Worm (Caenorhabditis elegans) whole organism, late embryonic: ENCODE data around the gene cyp-33B1.

Experiments
- C08G9.2 ChIP-seq: sonication (generic microtip); optimal IDR thresholded peaks from 2 replicates; lab custom pipeline; 2016; ENCODE audit warnings: mild to moderate bottlenecking, missing genetic modification characterization, moderate library complexity, missing compliant biosample characterization
- C38D4.7 ChIP-seq: fragments of 200-800 bp; sonication (Bioruptor generic); optimal IDR thresholded peaks from 2 replicates; lab custom pipeline; 2018; ENCODE audit warnings: mild to moderate bottlenecking, missing genetic modification characterization, moderate library complexity, missing compliant biosample characterization
- F13H6.1 ChIP-seq: sonication (generic microtip); optimal IDR thresholded peaks from 2 replicates; lab custom pipeline; 2016; ENCODE audit warnings: missing genetic modification characterization, missing compliant biosample characterization
- T23F11.4 ChIP-seq: fragments of 200-800 bp; sonication (Bioruptor generic); optimal IDR thresholded peaks from 2 replicates; lab custom pipeline; 2018; ENCODE audit warnings: mild to moderate bottlenecking, missing genetic modification characterization, missing compliant biosample characterization
- Y22D7AL.16 ChIP-seq: sonication (generic microtip); optimal IDR thresholded peaks from 2 replicates; lab custom pipeline; 2016; ENCODE audit warnings: missing genetic modification characterization, missing compliant biosample characterization
- ahr-1 ChIP-seq: sonication (generic microtip); optimal IDR thresholded peaks from 2 replicates; lab custom pipeline; 2016; ENCODE audit warnings: missing genetic modification characterization, missing compliant biosample characterization
- ceh-18 ChIP-seq: sonication (generic microtip); optimal IDR thresholded peaks from 2 replicates; lab custom pipeline; 2016; ENCODE audit warnings: missing genetic modification characterization, missing compliant biosample characterization
- ceh-2 ChIP-seq: sonication (generic microtip); optimal IDR thresholded peaks from 2 replicates; lab custom pipeline; 2016; ENCODE audit warnings: missing genotype, missing genetic modification characterization, missing compliant biosample characterization
- ceh-24 ChIP-seq: sonication (generic microtip); optimal IDR thresholded peaks from 2 replicates; lab custom pipeline; 2016; ENCODE audit warnings: mild to moderate bottlenecking, missing genetic modification characterization, missing compliant biosample characterization
- ceh-30 ChIP-seq: fragments of 150-350 bp; optimal IDR thresholded peaks from 2 replicates; lab custom pipeline; 2014; ENCODE audit warnings: missing biosample characterization, missing genetic modification characterization
- ceh-31 ChIP-seq: sonication (generic microtip); optimal IDR thresholded peaks from 2 replicates; lab custom pipeline; 2016; ENCODE audit warnings: missing genetic modification characterization, missing compliant biosample characterization
- ceh-34 ChIP-seq: sonication (generic microtip); optimal IDR thresholded peaks from 2 replicates; lab custom pipeline; 2016; ENCODE audit warnings: mild to moderate bottlenecking, missing genetic modification characterization, missing compliant biosample characterization
- ceh-45 ChIP-seq: fragments of 200-800 bp; sonication (Bioruptor generic); IDR thresholded peaks from 2 replicates; pipeline ENCODE4 v1.3.6; 2022; ENCODE audit warnings: missing genetic modification reagents, missing genetic modification characterization, missing compliant biosample characterization
- ceh-9 ChIP-seq: sonication (generic microtip); optimal IDR thresholded peaks from 2 replicates; lab custom pipeline; 2016; ENCODE audit warnings: mild to moderate bottlenecking, missing genetic modification characterization, inconsistent platforms, missing compliant biosample characterization
- dmd-4 ChIP-seq: sonication (generic microtip); optimal IDR thresholded peaks from 2 replicates; lab custom pipeline; 2016; ENCODE audit warnings: borderline replicate concordance, missing genetic modification characterization, missing compliant biosample characterization
- dve-1 ChIP-seq: sonication (generic microtip); optimal IDR thresholded peaks from 2 replicates; lab custom pipeline; 2017; ENCODE audit warnings: antibody characterized with exemption, mild to moderate bottlenecking, missing genetic modification characterization, missing compliant biosample characterization
- elt-2 ChIP-seq: sonication (generic microtip); optimal IDR thresholded peaks from 2 replicates; lab custom pipeline; 2016; ENCODE audit warnings: missing genetic modification reagents, missing genetic modification characterization, missing compliant biosample characterization
- eyg-1 ChIP-seq: sonication (generic microtip); optimal IDR thresholded peaks from 2 replicates; lab custom pipeline; 2016; ENCODE audit warnings: missing genotype, missing genetic modification characterization, missing compliant biosample characterization
- fax-1 ChIP-seq: sonication (generic microtip); optimal IDR thresholded peaks from 2 replicates; lab custom pipeline; 2016; ENCODE audit warnings: missing genotype, missing genetic modification characterization, missing compliant biosample characterization
- fkh-10 ChIP-seq: fragments of 150-350 bp; optimal IDR thresholded peaks from 2 replicates; lab custom pipeline; 2014; ENCODE audit warnings: missing biosample characterization, missing genetic modification reagents, missing genetic modification characterization
- hlh-13 ChIP-seq: fragments of 200-800 bp; sonication (Bioruptor generic); optimal IDR thresholded peaks from 2 replicates; lab custom pipeline; 2018; ENCODE audit warnings: mild to moderate bottlenecking, missing genetic modification characterization, missing compliant biosample characterization
- hlh-30 ChIP-seq: sonication (generic microtip); optimal IDR thresholded peaks from 2 replicates; lab custom pipeline; 2017; ENCODE audit warnings: antibody characterized with exemption, missing genetic modification characterization, missing compliant biosample characterization; ENCODE audit not compliant: insufficient read depth
- lin-11 ChIP-seq: fragments of 200-800 bp; sonication (Bioruptor generic); optimal IDR thresholded peaks from 2 replicates; lab custom pipeline; 2018; ENCODE audit warnings: mild to moderate bottlenecking, missing genetic modification characterization, missing compliant biosample characterization
- madf-2 ChIP-seq: sonication (generic microtip); optimal IDR thresholded peaks from 2 replicates; lab custom pipeline; 2017; ENCODE audit warnings: missing genetic modification characterization, missing compliant biosample characterization
- mec-3 ChIP-seq: sonication (generic microtip); optimal IDR thresholded peaks from 2 replicates; lab custom pipeline; 2016; ENCODE audit warnings: borderline replicate concordance, missing genetic modification characterization, missing compliant biosample characterization
- pag-3 ChIP-seq: sonication (generic microtip); optimal IDR thresholded peaks from 2 replicates; lab custom pipeline; 2016; ENCODE audit warnings: missing compliant biosample characterization, missing genetic modification characterization, borderline replicate concordance
- pat-9 ChIP-seq: fragments of 200-800 bp; sonication (Bioruptor generic); optimal IDR thresholded peaks from 2 replicates; lab custom pipeline; 2018; ENCODE audit warnings: mild to moderate bottlenecking, missing genetic modification characterization, moderate library complexity, missing compliant biosample characterization
- pha-2 ChIP-seq: sonication (generic microtip); optimal IDR thresholded peaks from 2 replicates; lab custom pipeline; 2017; ENCODE audit warnings: mild to moderate bottlenecking, missing genetic modification characterization, missing compliant biosample characterization
- pha-4 ChIP-seq: fragments of 150-350 bp; optimal IDR thresholded peaks from 2 replicates; lab custom pipeline; 2018; ENCODE audit warnings: missing biosample characterization, missing genetic modification reagents, missing genetic modification characterization
- pqm-1 ChIP-seq: sonication (generic microtip); optimal IDR thresholded peaks from 2 replicates; lab custom pipeline; 2016; ENCODE audit warnings: missing genetic modification characterization, missing compliant biosample characterization
- rnt-1 ChIP-seq: sonication (generic microtip); optimal IDR thresholded peaks from 2 replicates; lab custom pipeline; 2016; ENCODE audit warnings: missing genetic modification characterization, missing compliant biosample characterization
- sox-4 ChIP-seq: sonication (generic microtip); optimal IDR thresholded peaks from 2 replicates; lab custom pipeline; 2017; ENCODE audit warnings: mild to moderate bottlenecking, missing genetic modification characterization, inconsistent platforms, missing compliant biosample characterization
- syd-9 ChIP-seq: sonication (generic microtip); optimal IDR thresholded peaks from 2 replicates; lab custom pipeline; 2016; ENCODE audit warnings: mild to moderate bottlenecking, missing genetic modification characterization, moderate library complexity, missing compliant biosample characterization
- tbx-2 ChIP-seq: sonication (generic microtip); optimal IDR thresholded peaks from 2 replicates; lab custom pipeline; 2016; ENCODE audit warnings: missing genetic modification characterization, missing compliant biosample characterization
- ttx-3 ChIP-seq: sonication (generic microtip); optimal IDR thresholded peaks from 2 replicates; lab custom pipeline; 2016; ENCODE audit warnings: missing genetic modification reagents, missing genetic modification characterization, missing compliant biosample characterization
- unc-3 ChIP-seq, 2 experiments: fragments of 200-800 bp in 1 of 2; sonication (Bioruptor generic) in 1 of 2; sonication (generic microtip) in 1 of 2; conservative IDR thresholded peaks in 1 of 2; optimal IDR thresholded peaks in 1 of 2; 2 replicates each; pipeline versions ENCODE4 v1.3.6 to Lab custom; 2016 to 2022; ENCODE audit warnings: missing compliant biosample characterization in 2 of 2, missing genetic modification characterization in 2 of 2, missing genetic modification reagents in 1 of 2
- unc-42 ChIP-seq: sonication (generic microtip); optimal IDR thresholded peaks from 2 replicates; lab custom pipeline; 2016; ENCODE audit warnings: missing genotype, missing genetic modification characterization, missing compliant biosample characterization
- unc-55 ChIP-seq: sonication (generic microtip); optimal IDR thresholded peaks from 2 replicates; lab custom pipeline; 2017; ENCODE audit warnings: missing biosample characterization, missing genetic modification reagents, missing genetic modification characterization
- unc-86 ChIP-seq: sonication (generic microtip); optimal IDR thresholded peaks from 2 replicates; lab custom pipeline; 2016; ENCODE audit warnings: missing genetic modification characterization, missing compliant biosample characterization
- zip-5 ChIP-seq: sonication (generic microtip); optimal IDR thresholded peaks from 2 replicates; lab custom pipeline; 2016; ENCODE audit warnings: missing genetic modification characterization, missing compliant biosample characterization
- ztf-16 ChIP-seq: sonication (generic microtip); optimal IDR thresholded peaks from 2 replicates; lab custom pipeline; 2017; ENCODE audit warnings: missing genetic modification characterization, missing compliant biosample characterization

Gene cyp-33B1

ce11 chrV:9058627-9059026, 17.5 kb downstream of the cyp-33B1 start, which contains the start of gene C25E10.11:
TSS of gene C25E10.11 (minus strand) at chrV:9058727.
- TF ChIP-seq unc-3 (GFP tag; conservative IDR thresholded peaks at IDR 0.05; lab: Robert Waterston, UW): no peak
- TF ChIP-seq unc-3 (tag; optimal IDR thresholded peaks at IDR 0.05; lab: Kevin White, UChicago): no peak
- no peak for TF ChIP-seq sox-4
- no peak for TF ChIP-seq rnt-1 (tag; lab: Kevin White, UChicago)
- no peak for TF ChIP-seq F13H6.1 (tag; lab: Kevin White, UChicago)
- no peak for TF ChIP-seq fax-1 (tag; lab: Kevin White, UChicago)
- TF ChIP-seq hlh-13 (GFP tag; lab: Kevin White, UChicago): no peak
- TF ChIP-seq mec-3 (tag; lab: Kevin White, UChicago): no peak
- no peak for TF ChIP-seq pqm-1 (tag; lab: Kevin White, UChicago)
- TF ChIP-seq unc-42 (tag; lab: Kevin White, UChicago): no peak
- TF ChIP-seq ceh-45 (GFP tag; lab: Robert Waterston, UW): no peak
- TF ChIP-seq unc-86: no peak

ce11 chrV:9059468-9059867, 18.3 kb downstream of the cyp-33B1 start, which contains the start of the genes C25E10.16 and C25E10.13:
TSS of gene C25E10.16 (minus strand) at chrV:9059568.
TSS of gene C25E10.13 (plus strand) at chrV:9059723.
- TF ChIP-seq ahr-1 (no peak), ceh-2 (no peak), sox-4 (no peak), pha-2 (tag; lab: Kevin White, UChicago) (no peak), pag-3 (tag; lab: Kevin White, UChicago) (no peak), ceh-9 (no peak), rnt-1 (tag; lab: Kevin White, UChicago) (no peak), ceh-24 (tag; lab: Kevin White, UChicago) (no peak), unc-3 (GFP tag; conservative IDR thresholded peaks at IDR 0.05; lab: Robert Waterston, UW) (no peak), unc-3 (tag; optimal IDR thresholded peaks at IDR 0.05; lab: Kevin White, UChicago) (no peak), eyg-1 (tag; lab: Kevin White, UChicago) (no peak), syd-9 (no peak), hlh-30 (tag; lab: Kevin White, UChicago) (no peak), unc-86 (no peak), ceh-30 (tag; lab: Kevin White, UChicago) (no peak), pha-4 (no peak), ceh-31 (tag; lab: Kevin White, UChicago) (no peak), unc-42 (tag; lab: Kevin White, UChicago) (no peak), ztf-16 (tag; lab: Kevin White, UChicago) (no peak), C08G9.2 (tag; lab: Kevin White, UChicago) (no peak)

- TF ChIP-seq Y22D7AL.16 (tag; lab: Kevin White, UChicago) (no peak), C38D4.7 (GFP tag; lab: Kevin White, UChicago) (no peak), fkh-10 (GFP tag; lab: Kevin White, UChicago) (no peak), ttx-3 (tag; lab: Kevin White, UChicago) (no peak), zip-5 (tag; lab: Kevin White, UChicago) (no peak), tbx-2 (tag; lab: Kevin White, UChicago) (no peak), pqm-1 (tag; lab: Kevin White, UChicago) (no peak), T23F11.4 (GFP tag; lab: Kevin White, UChicago) (no peak), madf-2 (tag; lab: Kevin White, UChicago) (no peak), unc-42 (tag; lab: Kevin White, UChicago) (no peak), ceh-34 (tag; lab: Kevin White, UChicago) (no peak), elt-2 (tag; lab: Kevin White, UChicago) (no peak), dve-1 (tag; lab: Kevin White, UChicago) (no peak), F13H6.1 (tag; lab: Kevin White, UChicago) (no peak), lin-11 (tag; lab: Kevin White, UChicago) (no peak), ceh-18 (tag; lab: Kevin White, UChicago) (no peak), dmd-4 (tag; lab: Kevin White, UChicago) (no peak), pat-9 (tag; lab: Kevin White, UChicago) (no peak), unc-55 (no peak)
Observed at ce11 chrV:9062341-9062740, 21.2 kb downstream of the cyp-33B1 start, which contains the start of gene C25E10.12. TSS of gene C25E10.12 (minus strand) at chrV:9062441.
